Worm (Caenorhabditis elegans) whole organism, early embryonic: ENCODE data around the gene nas-11.

Experiments
- aly-1 ChIP-seq: sonication (generic microtip); optimal IDR thresholded peaks from 2 replicates; lab custom pipeline; 2016; ENCODE audit warnings: missing genetic modification characterization, missing compliant biosample characterization
- hmbx-1 ChIP-seq: sonication (generic microtip); optimal IDR thresholded peaks from 2 replicates; lab custom pipeline; 2016; ENCODE audit warnings: mild to moderate bottlenecking, missing genetic modification characterization, missing compliant biosample characterization
- pes-1 ChIP-seq: fragments of 200-800 bp; sonication (Bioruptor generic); IDR thresholded peaks from 2 replicates; pipeline ENCODE4 v1.3.6; 2022; ENCODE audit warnings: missing genetic modification reagents, missing genetic modification characterization, missing compliant biosample characterization
- scrt-1 ChIP-seq: fragments of 200-800 bp; sonication (Bioruptor generic); IDR thresholded peaks from 2 replicates; pipeline ENCODE4 v1.3.6; 2022; ENCODE audit warnings: missing genetic modification characterization, missing compliant biosample characterization
- tbx-37 ChIP-seq: fragments of 200-800 bp; sonication (Bioruptor generic); conservative IDR thresholded peaks from 2 replicates; pipeline ENCODE4 v1.3.6; 2022; ENCODE audit warnings: missing genetic modification reagents, missing genetic modification characterization, missing compliant biosample characterization
- tra-4 ChIP-seq: sonication (generic microtip); optimal IDR thresholded peaks from 2 replicates; lab custom pipeline; 2017; ENCODE audit warnings: missing genetic modification characterization, missing compliant biosample characterization

- no peak for TF ChIP-seq hmbx-1 (tag; lab: Kevin White, UChicago)
- no peak for TF ChIP-seq tbx-37 (GFP tag; lab: Robert Waterston, UW)
- TF ChIP-seq scrt-1 (GFP tag; lab: Robert Waterston, UW): no peak
- no peak for TF ChIP-seq aly-1 (tag; lab: Kevin White, UChicago)
- no peak for TF ChIP-seq pes-1 (GFP tag; lab: Robert Waterston, UW)
- TF ChIP-seq tra-4 (tag; lab: Kevin White, UChicago): no peak
These were observed 49.5 kb upstream of the nas-11 start for ce11 chrX:6663780-6664437.
